Fruit fly (Drosophila melanogaster) whole organism, embryonic: ENCODE data around the gene CG43702.

Source experiments
- ATbp ChIP-seq: fragments of 200-800 bp; sonication (Bioruptor generic); optimal IDR thresholded peaks from 2 replicates; lab custom pipeline; 2017; ENCODE audit warnings: missing biosample characterization, mild to moderate bottlenecking, missing genetic modification characterization, missing genetic modification reagents
- Aef1 ChIP-seq: fragments of 200-800 bp; sonication (Bioruptor generic); IDR thresholded peaks from 3 replicates; pipeline ENCODE4 v1.3.6; 2022; ENCODE audit warnings: missing biosample characterization, missing genetic modification characterization
- C15 ChIP-seq: fragments of 200-800 bp; sonication (Bioruptor generic); IDR thresholded peaks from 3 replicates; pipeline ENCODE4 v1.3.6; 2022; ENCODE audit warnings: missing biosample characterization, missing genetic modification characterization
- CG1024 ChIP-seq: fragments of 200-800 bp; sonication (Bioruptor generic); IDR thresholded peaks from 2 replicates; pipeline ENCODE4 v1.3.6; 2022; ENCODE audit warnings: missing biosample characterization, missing genetic modification characterization
- CG10366 ChIP-seq: fragments of 200-800 bp; sonication (Bioruptor generic); IDR thresholded peaks from 2 replicates; pipeline ENCODE4 v1.3.6; 2022; ENCODE audit warnings: missing biosample characterization, missing genetic modification characterization
- CG12391 ChIP-seq: fragments of 200-800 bp; sonication (Bioruptor generic); optimal IDR thresholded peaks from 3 replicates; lab custom pipeline; 2018; ENCODE audit warnings: missing biosample characterization, mild to moderate bottlenecking, missing genetic modification characterization, moderate library complexity
- CG17385 ChIP-seq: fragments of 200-800 bp; sonication (Bioruptor generic); optimal IDR thresholded peaks from 3 replicates; lab custom pipeline; 2018; ENCODE audit warnings: missing biosample characterization, mild to moderate bottlenecking, missing genetic modification characterization
- CG18764 ChIP-seq: fragments of 200-800 bp; sonication (Bioruptor generic); optimal IDR thresholded peaks from 3 replicates; lab custom pipeline; 2016; ENCODE audit warnings: missing biosample characterization, missing genetic modification characterization
- CG30403 ChIP-seq: fragments of 200-800 bp; sonication (Bioruptor generic); optimal IDR thresholded peaks from 3 replicates; lab custom pipeline; 2016; ENCODE audit warnings: missing biosample characterization, missing genetic modification characterization
- CG32772 ChIP-seq: fragments of 200-800 bp; sonication (Bioruptor generic); IDR thresholded peaks from 2 replicates; pipeline ENCODE4 v1.3.6; 2022; ENCODE audit warnings: missing biosample characterization, missing genetic modification characterization
- CG3281 ChIP-seq: fragments of 200-800 bp; sonication (Bioruptor generic); optimal IDR thresholded peaks from 3 replicates; lab custom pipeline; 2017; ENCODE audit warnings: missing biosample characterization, mild to moderate bottlenecking, missing genetic modification characterization
- CG33557 ChIP-seq: fragments of 200-800 bp; sonication (Bioruptor generic); optimal IDR thresholded peaks from 2 replicates; lab custom pipeline; 2019; ENCODE audit warnings: missing biosample characterization, mild to moderate bottlenecking, missing genetic modification characterization, moderate library complexity
- CG4820 ChIP-seq: fragments of 200-800 bp; sonication (Bioruptor generic); optimal IDR thresholded peaks from 3 replicates; lab custom pipeline; 2016; ENCODE audit warnings: missing biosample characterization, missing genetic modification characterization
- CG5180 ChIP-seq: fragments of 200-800 bp; sonication (Bioruptor generic); optimal IDR thresholded peaks from 3 replicates; lab custom pipeline; 2017; ENCODE audit warnings: missing biosample characterization, missing genetic modification characterization, mild to moderate bottlenecking, moderate library complexity, missing genetic modification reagents
- CG6254 ChIP-seq: fragments of 200-800 bp; sonication (Bioruptor generic); optimal IDR thresholded peaks from 3 replicates; lab custom pipeline; 2017; ENCODE audit warnings: mild to moderate bottlenecking, missing biosample characterization, missing genetic modification reagents, missing genetic modification characterization
- CG6272 ChIP-seq: fragments of 200-800 bp; sonication (Bioruptor generic); IDR thresholded peaks from 2 replicates; pipeline ENCODE4 v1.3.6; 2022; ENCODE audit warnings: missing biosample characterization, missing genetic modification characterization
- CG7987 ChIP-seq: fragments of 200-800 bp; sonication (Bioruptor generic); optimal IDR thresholded peaks from 2 replicates; lab custom pipeline; 2018; ENCODE audit warnings: missing biosample characterization, mild to moderate bottlenecking, missing genetic modification characterization, moderate library complexity
- CG8290 ChIP-seq, 3 experiments: fragments of 200-800 bp; sonication (Bioruptor generic); optimal IDR thresholded peaks; 2 replicates each; lab custom pipeline; 2016 to 2019; ENCODE audit warnings: missing biosample characterization in 3 of 3, missing genetic modification characterization in 3 of 3, mild to moderate bottlenecking in 2 of 3, moderate library complexity in 1 of 3
- CG8944 ChIP-seq: fragments of 200-800 bp; sonication (Bioruptor generic); optimal IDR thresholded peaks from 3 replicates; lab custom pipeline; 2016; ENCODE audit warnings: missing biosample characterization, missing genetic modification characterization
- Dip2 ChIP-seq: fragments of 200-800 bp; sonication (Bioruptor generic); IDR thresholded peaks from 2 replicates; pipeline ENCODE4 v1.3.6; 2022; ENCODE audit warnings: missing biosample characterization, missing genetic modification characterization
- Doc3 ChIP-seq: fragments of 200-800 bp; sonication (Bioruptor generic); IDR thresholded peaks from 3 replicates; pipeline ENCODE4 v1.3.6; 2022; ENCODE audit warnings: missing biosample characterization, missing genetic modification characterization; ENCODE audit not compliant: partially characterized antibody
- E2f1 ChIP-seq: fragments of 200-800 bp; sonication (Bioruptor generic); IDR thresholded peaks from 2 replicates; pipeline ENCODE4 v1.3.6; 2022; ENCODE audit warnings: missing biosample characterization, missing genetic modification characterization
- Fer2 ChIP-seq: fragments of 200-800 bp; sonication (Bioruptor generic); optimal IDR thresholded peaks from 2 replicates; lab custom pipeline; 2018; ENCODE audit warnings: missing biosample characterization, mild to moderate bottlenecking, missing genetic modification characterization, moderate library complexity
- Fer3 ChIP-seq: fragments of 200-800 bp; sonication (Bioruptor generic); optimal IDR thresholded peaks from 2 replicates; lab custom pipeline; 2018; ENCODE audit warnings: missing biosample characterization, mild to moderate bottlenecking, missing genetic modification characterization, moderate library complexity
- Gug ChIP-seq: fragments of 200-800 bp; sonication (Bioruptor generic); IDR thresholded peaks from 4 replicates; pipeline ENCODE4 v1.3.6; 2022; ENCODE audit warnings: missing biosample characterization, missing genetic modification characterization
- Mes4 ChIP-seq: fragments of 200-800 bp; sonication (Bioruptor generic); optimal IDR thresholded peaks from 2 replicates; lab custom pipeline; 2016; ENCODE audit warnings: missing biosample characterization, missing genetic modification characterization
- Neu2 ChIP-seq: fragments of 200-800 bp; sonication (Bioruptor generic); optimal IDR thresholded peaks from 3 replicates; lab custom pipeline; 2016; ENCODE audit warnings: missing biosample characterization, missing genetic modification characterization, borderline replicate concordance
- PHDP ChIP-seq: fragments of 200-800 bp; sonication (Bioruptor generic); optimal IDR thresholded peaks from 3 replicates; lab custom pipeline; 2018; ENCODE audit warnings: missing biosample characterization, mild to moderate bottlenecking, missing genetic modification characterization, moderate library complexity
- Sry-β ChIP-seq: fragments of 200-800 bp; sonication (Bioruptor generic); optimal IDR thresholded peaks from 2 replicates; lab custom pipeline; 2018; ENCODE audit warnings: missing biosample characterization, mild to moderate bottlenecking, missing genetic modification characterization, moderate library complexity
- TFAM ChIP-seq: fragments of 200-800 bp; sonication (Bioruptor generic); optimal IDR thresholded peaks from 2 replicates; lab custom pipeline; 2017; ENCODE audit warnings: missing biosample characterization, missing genetic modification characterization, inconsistent platforms
- ash1 ChIP-seq: fragments of 200-800 bp; sonication (Bioruptor generic); optimal IDR thresholded peaks from 2 replicates; lab custom pipeline; 2018; ENCODE audit warnings: missing biosample characterization, mild to moderate bottlenecking, missing genetic modification characterization
- bsh ChIP-seq, 2 experiments: fragments of 200-800 bp; sonication (Bioruptor generic); optimal IDR thresholded peaks; 2 replicates each; lab custom pipeline; 2017 to 2018; ENCODE audit warnings: mild to moderate bottlenecking in 2 of 2, missing biosample characterization in 2 of 2, missing genetic modification characterization in 2 of 2, moderate library complexity in 1 of 2
- emc ChIP-seq: fragments of 200-800 bp; sonication (Bioruptor generic); optimal IDR thresholded peaks from 2 replicates; lab custom pipeline; 2016; ENCODE audit warnings: missing biosample characterization, missing genetic modification characterization
- fd102C ChIP-seq: fragments of 200-800 bp; sonication (Bioruptor generic); optimal IDR thresholded peaks from 2 replicates; lab custom pipeline; 2018; ENCODE audit warnings: missing biosample characterization, mild to moderate bottlenecking, missing genetic modification characterization, moderate library complexity
- gem ChIP-seq: fragments of 200-800 bp; sonication (Bioruptor generic); optimal IDR thresholded peaks from 2 replicates; lab custom pipeline; 2019; ENCODE audit warnings: missing biosample characterization, mild to moderate bottlenecking, missing genetic modification characterization, moderate library complexity
- gro ChIP-seq: fragments of 200-800 bp; sonication (Bioruptor generic); optimal IDR thresholded peaks from 2 replicates; lab custom pipeline; 2016; ENCODE audit warnings: missing biosample characterization, missing genetic modification characterization
- gsb-n ChIP-seq: fragments of 200-800 bp; sonication (Bioruptor generic); optimal IDR thresholded peaks from 3 replicates; lab custom pipeline; 2018; ENCODE audit warnings: missing biosample characterization, mild to moderate bottlenecking, missing genetic modification characterization
- hth ChIP-seq: fragments of >200 bp; optimal IDR thresholded peaks from 2 replicates; lab custom pipeline; 2017; ENCODE audit warnings: inconsistent platforms
- lbe ChIP-seq: fragments of 200-800 bp; sonication (Bioruptor generic); optimal IDR thresholded peaks from 2 replicates; lab custom pipeline; 2016; ENCODE audit warnings: missing biosample characterization, mild to moderate bottlenecking, missing genetic modification characterization
- sima ChIP-seq: fragments of 200-800 bp; sonication (Bioruptor generic); optimal IDR thresholded peaks from 2 replicates; lab custom pipeline; 2016; ENCODE audit warnings: missing biosample characterization, missing genetic modification characterization
- so ChIP-seq: fragments of 200-800 bp; sonication (Bioruptor generic); IDR thresholded peaks from 3 replicates; pipeline ENCODE4 v1.3.6; 2022; ENCODE audit warnings: missing biosample characterization, missing genetic modification characterization
- sob ChIP-seq: fragments of 200-800 bp; sonication (Bioruptor generic); IDR thresholded peaks from 2 replicates; pipeline ENCODE4 v1.3.6; 2022; ENCODE audit warnings: missing biosample characterization, missing genetic modification characterization
- tgo ChIP-seq: fragments of 200-800 bp; sonication (Bioruptor generic); IDR thresholded peaks from 3 replicates; pipeline ENCODE4 v1.3.6; 2022; ENCODE audit warnings: missing biosample characterization, missing genetic modification characterization
- toy ChIP-seq: fragments of 200-800 bp; sonication (Bioruptor generic); IDR thresholded peaks from 2 replicates; pipeline ENCODE4 v1.3.6; 2022; ENCODE audit warnings: missing biosample characterization, missing genetic modification characterization
- wek ChIP-seq: fragments of 200-800 bp; sonication (Bioruptor generic); optimal IDR thresholded peaks from 3 replicates; lab custom pipeline; 2018; ENCODE audit warnings: missing biosample characterization, mild to moderate bottlenecking, missing genetic modification characterization, moderate library complexity

CG43702 gene

dm6 chr3L:21253761-21254523, 44.5 kb upstream of the CG43702 start (continued):
- TF ChIP-seq Aef1 (GFP tag; lab: Robert Waterston, UW): no peak
- no peak for TF ChIP-seq CG33557 (GFP tag; lab: Kevin White, UChicago)
- TF ChIP-seq PHDP (tag; lab: Kevin White, UChicago): peak; percentile 31
- no peak for TF ChIP-seq wek (GFP tag; lab: Kevin White, UChicago)
- TF ChIP-seq C15: no peak
- TF ChIP-seq E2f1: no peak
- TF ChIP-seq CG8290 (GFP tag; optimal IDR thresholded peaks at IDR 0.05; lab: Kevin White, UChicago): no peak
- no peak for TF ChIP-seq CG8290 (tag; optimal IDR thresholded peaks at IDR 0.05; lab: Kevin White, UChicago)
- TF ChIP-seq CG6272 (GFP tag; lab: Robert Waterston, UW): no peak
- TF ChIP-seq CG7987: no peak
- peak; percentile 4 for TF ChIP-seq Fer3 (tag; lab: Kevin White, UChicago)
- TF ChIP-seq ATbp (GFP tag; lab: Kevin White, UChicago): peak; percentile 10
- TF ChIP-seq emc (GFP tag; lab: Kevin White, UChicago): no peak
- peak; percentile 25 for TF ChIP-seq gsb-n
- no peak for TF ChIP-seq CG18764 (GFP tag; lab: Kevin White, UChicago)
- no peak for TF ChIP-seq fd102C
- no peak for TF ChIP-seq ash1 (GFP tag; lab: Kevin White, UChicago)
- peak; percentile 15; the same call in 1 of the 2 replicates for TF ChIP-seq CG10366 (GFP tag; lab: Robert Waterston, UW)
- TF ChIP-seq tgo (GFP tag; lab: Robert Waterston, UW): peak; percentile 20; the same call in 1 of the 3 replicates
- no peak for TF ChIP-seq CG6254
- 0 out of 2 replicates have a peak, but pooled peaks have one; percentile 8 for TF ChIP-seq CG1024 (GFP tag; lab: Robert Waterston, UW)
- TF ChIP-seq gro (GFP tag; lab: Kevin White, UChicago): no peak
- no peak for TF ChIP-seq Gug (GFP tag; lab: Robert Waterston, UW)
- TF ChIP-seq so (GFP tag; lab: Robert Waterston, UW): no peak
- no peak for TF ChIP-seq TFAM (GFP tag; lab: Kevin White, UChicago)
- TF ChIP-seq CG32772 (GFP tag; lab: Robert Waterston, UW): no peak
- no peak for TF ChIP-seq sima (GFP tag; lab: Kevin White, UChicago)
- TF ChIP-seq Mes4 (GFP tag; lab: Kevin White, UChicago): no peak
- no peak for TF ChIP-seq Sry-β
- TF ChIP-seq CG4820 (GFP tag; lab: Kevin White, UChicago): peak; percentile 27
- TF ChIP-seq bsh (GFP tag; optimal IDR thresholded peaks at IDR 0.05; lab: Kevin White, UChicago): peak; percentile 70 to 90
- no peak for TF ChIP-seq Fer2 (tag; lab: Kevin White, UChicago)
- TF ChIP-seq lbe (GFP tag; lab: Kevin White, UChicago): peak; percentile 98
- 0 out of 2 replicates have a peak, but pooled peaks have one; percentile 32 for TF ChIP-seq sob (GFP tag; lab: Robert Waterston, UW)
- peak; percentile 51 for TF ChIP-seq CG30403 (GFP tag; lab: Kevin White, UChicago)
- TF ChIP-seq toy (GFP tag; lab: Robert Waterston, UW): no peak
- TF ChIP-seq CG8944: no peak
- TF ChIP-seq Neu2: no peak
- TF ChIP-seq hth (lab: Kevin White, UChicago): no peak
- peak; percentile 76 for TF ChIP-seq gem (tag; lab: Kevin White, UChicago)
- TF ChIP-seq CG3281 (GFP tag; lab: Kevin White, UChicago): no peak
- TF ChIP-seq CG5180 (GFP tag; lab: Kevin White, UChicago): no peak
- TF ChIP-seq CG12391 (tag; lab: Kevin White, UChicago): peak; percentile 48
- no peak for TF ChIP-seq CG17385
- TF ChIP-seq Doc3 (GFP tag; lab: Robert Waterston, UW): no peak
- TF ChIP-seq Dip2 (GFP tag; lab: Robert Waterston, UW): no peak
- TF ChIP-seq, all 482 proteins: peak for 117
